Fruit fly (Drosophila melanogaster) ovary, adult (tissue): ENCODE measurements around the gene DENR.

Source experiments
- CG17801 ChIP-seq: fragments of 200-800 bp; optimal IDR thresholded peaks from 2 replicates; lab custom pipeline; 2019; ENCODE audit warnings: missing biosample characterization, mild to moderate bottlenecking, missing genetic modification characterization, moderate library complexity; ENCODE audit not compliant: partially characterized antibody

The DENR gene

DNA sequence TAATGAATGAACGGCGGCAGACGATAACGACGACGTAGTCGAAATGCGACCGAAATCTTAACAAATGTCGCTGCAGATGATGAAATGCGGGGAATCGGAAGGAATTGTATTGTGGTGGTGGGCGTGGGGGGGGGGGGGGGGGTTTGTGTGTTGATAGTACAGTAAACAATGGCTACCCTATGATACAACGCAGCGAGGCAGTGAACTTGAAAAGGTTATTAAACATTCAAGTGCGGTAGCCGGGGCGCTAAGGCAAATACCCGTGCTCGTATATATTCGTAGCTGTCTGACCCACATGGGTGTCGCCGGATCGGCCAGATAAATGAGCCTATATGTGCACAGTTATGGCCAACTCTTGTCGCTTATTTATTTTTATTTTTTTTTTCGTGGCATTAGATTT, 22.9 kb upstream of the DENR start:
- TF ChIP-seq CG17801 (GFP tag; lab: Kevin White, UChicago), result no peak

- no peak for TF ChIP-seq CG17801 (GFP tag; lab: Kevin White, UChicago)
Observed at dm6 chrX:16907675-16908074, 21.3 kb upstream of the DENR start.

DNA sequence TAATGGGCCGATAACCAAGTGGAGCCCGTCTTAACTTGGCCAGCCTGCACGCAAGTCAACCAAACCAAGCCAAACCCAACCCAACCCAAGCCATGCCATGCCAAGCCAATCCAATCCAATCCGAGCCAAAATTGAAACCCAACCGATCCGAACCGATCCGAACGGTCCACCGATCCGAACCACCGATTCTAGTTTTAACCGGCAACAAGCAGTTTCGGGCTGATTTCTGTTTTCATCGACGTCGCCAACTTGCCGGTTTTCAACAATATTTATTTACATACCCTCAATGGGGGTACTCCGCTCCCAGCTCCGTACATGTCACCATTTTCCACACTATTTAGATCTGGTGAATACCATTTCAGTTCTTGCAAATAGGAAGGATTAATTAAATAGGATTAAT, 20.6 kb upstream of the DENR start:
- TF ChIP-seq CG17801 (GFP tag; lab: Kevin White, UChicago), result no peak

DNA sequence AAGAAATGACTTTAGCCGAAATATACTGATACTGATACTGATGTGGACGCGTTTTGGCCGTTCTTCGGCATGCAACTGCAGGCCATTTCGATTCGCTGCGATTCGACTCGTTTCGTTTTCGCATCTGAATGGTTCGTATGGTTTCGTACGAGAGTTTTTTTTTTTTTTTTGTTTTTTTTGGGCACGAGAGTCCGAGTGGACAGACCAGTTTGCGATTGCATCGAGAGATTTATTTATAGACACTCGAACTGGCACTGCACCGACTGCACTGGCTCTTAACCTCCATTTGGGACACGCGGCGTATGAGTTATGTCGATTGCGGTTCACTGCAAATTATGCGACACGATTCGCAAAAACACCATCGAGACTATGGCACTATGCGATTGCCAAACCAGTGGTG, 19.7 kb upstream of the DENR start:
- TF ChIP-seq CG17801 (GFP tag; lab: Kevin White, UChicago), result no peak

DNA sequence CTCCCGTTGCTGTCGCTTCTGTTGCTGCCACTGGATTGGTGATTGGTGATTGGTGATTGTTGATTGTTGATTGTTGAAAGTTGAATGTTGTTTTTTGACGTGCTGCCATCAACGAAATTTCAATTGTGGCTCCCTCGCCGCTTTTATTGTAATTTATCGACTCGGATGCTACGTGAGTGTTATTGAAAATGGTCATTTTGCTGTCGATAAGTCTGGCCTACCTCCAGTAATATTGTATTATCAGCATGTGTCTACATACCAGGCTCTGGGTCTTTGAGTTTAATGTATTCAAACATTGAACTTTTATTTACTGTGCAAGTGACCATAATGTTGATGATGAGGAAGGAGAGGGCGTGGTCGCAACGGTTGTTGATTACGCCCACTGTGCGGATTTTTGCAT, 16.1 kb upstream of the DENR start:
- TF ChIP-seq CG17801 (GFP tag; lab: Kevin White, UChicago), result no peak

- TF ChIP-seq CG17801 (GFP tag; lab: Kevin White, UChicago), result no peak
Observed at dm6 chrX:16900283-16900682, 13.9 kb upstream of the DENR start.

- TF ChIP-seq CG17801 (GFP tag; lab: Kevin White, UChicago), result no peak
Observed at dm6 chrX:16897087-16897486, 10.7 kb upstream of the DENR start, which contains the start of gene CG33252. CG33252 (minus strand) TSS chrX:16897187.

dm6 chrX:16893034-16893433, 6.7 kb upstream of the DENR start:
- peak; percentile 19 for TF ChIP-seq CG17801 (GFP tag; lab: Kevin White, UChicago)

DNA sequence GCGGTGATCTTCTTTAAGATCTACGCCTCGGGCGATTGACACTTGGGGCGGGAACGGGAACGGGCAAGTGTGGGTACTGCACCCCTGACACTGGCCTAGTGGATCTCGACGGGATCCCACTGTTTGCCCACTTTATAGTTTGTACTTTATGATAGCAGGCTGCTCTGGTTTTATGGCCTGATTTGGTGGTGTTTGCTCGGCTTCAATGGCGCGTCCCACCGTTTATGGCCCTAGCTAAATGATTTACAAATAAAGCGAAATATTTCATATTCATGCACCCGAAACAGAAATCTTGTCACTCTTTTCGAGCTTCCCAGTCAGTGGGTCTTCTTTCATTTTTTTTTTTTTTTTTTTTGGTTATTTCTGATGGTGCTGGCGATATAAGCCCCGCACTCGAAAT, 4.2 kb upstream of the DENR start:
- peak; percentile 48 for TF ChIP-seq CG17801 (GFP tag; lab: Kevin White, UChicago)

DNA sequence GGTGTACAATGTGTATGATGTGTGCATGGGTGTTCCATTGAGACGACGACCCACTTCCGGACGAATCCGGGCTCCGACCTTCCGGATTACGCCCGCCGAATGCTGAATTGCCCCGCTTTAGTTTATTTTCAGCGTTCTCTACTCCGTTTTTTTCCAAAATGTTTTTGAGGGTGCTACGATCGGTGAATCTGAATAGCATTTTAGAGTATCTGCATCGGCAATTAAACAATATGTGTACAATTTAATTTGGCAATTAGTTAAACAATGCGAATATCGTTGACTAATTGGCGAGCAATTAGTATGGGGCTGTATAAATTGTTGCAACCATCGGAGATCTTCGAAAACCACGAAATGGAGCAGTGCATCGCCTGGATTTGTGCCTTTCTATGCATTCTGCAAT, 3.1 kb upstream of the DENR start, which contains the start of gene CG13002:
CG13002 (plus strand) TSS at position 301 of the 400 bp plus-strand sequence.
- TF ChIP-seq CG17801 (GFP tag; lab: Kevin White, UChicago), result no peak

dm6 chrX:16884280-16884679, 2.1 kb downstream of the DENR start, which contains the start of the genes Nprl2 and Polr3I:
Nprl2 (minus strand) TSS chrX:16884365.
Polr3I (plus strand) TSS chrX:16884581.
- peak; percentile 25 for TF ChIP-seq CG17801 (GFP tag; lab: Kevin White, UChicago)

DNA sequence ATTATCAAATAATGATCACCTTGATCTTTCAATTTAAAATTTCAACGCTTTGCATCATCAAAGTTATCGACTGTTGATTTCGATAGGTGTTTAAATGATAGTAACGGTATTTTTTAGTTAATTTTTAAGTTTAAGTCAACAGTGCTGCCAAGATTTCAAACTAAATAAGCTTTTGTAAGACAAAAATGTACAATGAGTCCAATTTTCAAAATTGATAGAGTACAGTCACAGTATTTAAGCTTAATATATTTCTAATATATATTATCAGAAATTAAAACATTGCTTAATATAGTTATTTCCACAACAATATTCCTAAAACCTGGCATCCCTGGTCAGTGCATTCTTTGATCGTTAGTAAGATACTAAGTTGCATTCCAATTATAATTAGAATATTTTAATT, 5.3 kb downstream of the DENR start, which contains the start of gene CG4872:
CG4872 (plus strand) TSS at position 333 of the 400 bp plus-strand sequence.
- peak; percentile 22 for TF ChIP-seq CG17801 (GFP tag; lab: Kevin White, UChicago)

- no peak for TF ChIP-seq CG17801 (GFP tag; lab: Kevin White, UChicago)
Observed at dm6 chrX:16880013-16880412, 6.3 kb downstream of the DENR start.

- TF ChIP-seq CG17801 (GFP tag; lab: Kevin White, UChicago), result no peak
Observed at dm6 chrX:16876425-16876824, 9.9 kb downstream of the DENR start, which contains the start of gene CG13003. CG13003 (minus strand) TSS chrX:16876544.

DNA sequence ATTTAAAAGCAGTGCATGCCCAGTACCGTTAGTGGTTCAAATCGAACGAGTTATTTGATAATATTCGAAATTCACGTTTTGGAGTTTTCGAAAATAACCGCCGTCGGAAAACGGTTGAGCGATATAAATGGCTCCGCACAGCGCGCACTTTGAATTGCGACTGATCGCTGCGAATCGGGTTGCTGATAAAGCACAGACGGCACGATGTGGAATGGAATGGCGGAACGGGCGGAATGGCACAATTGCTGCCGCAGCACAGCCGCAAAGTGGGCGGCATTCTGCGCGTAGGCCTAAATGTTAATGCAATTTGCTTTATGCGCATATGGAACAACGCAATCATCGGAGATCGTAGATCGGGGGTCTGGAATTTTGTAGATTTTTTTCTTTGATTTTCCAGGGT, 11.7 kb downstream of the DENR start:
- no peak for TF ChIP-seq CG17801 (GFP tag; lab: Kevin White, UChicago)

dm6 chrX:16873053-16873452, 13.3 kb downstream of the DENR start:
- TF ChIP-seq CG17801 (GFP tag; lab: Kevin White, UChicago), result no peak

DNA sequence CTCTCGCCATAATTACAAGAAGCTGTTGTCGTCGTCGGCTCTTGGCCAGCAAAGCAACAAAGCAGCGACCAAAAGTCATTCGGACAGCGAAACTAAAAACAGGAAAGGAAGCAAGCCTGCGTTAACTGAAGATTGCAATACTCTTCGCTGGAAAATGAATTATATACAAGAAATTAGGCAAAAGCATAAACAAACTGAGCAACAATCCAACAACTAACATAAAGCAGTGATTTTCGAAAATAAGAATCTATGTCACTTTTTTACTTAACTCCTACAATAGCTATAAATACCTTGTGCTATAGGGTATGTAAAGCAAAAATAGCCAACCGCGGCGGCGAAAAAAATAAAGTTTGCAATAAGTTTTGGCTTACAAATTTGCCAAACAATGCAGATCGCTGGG, 14.6 kb downstream of the DENR start:
- no peak for TF ChIP-seq CG17801 (GFP tag; lab: Kevin White, UChicago)
